Fruit fly (Drosophila melanogaster) whole organism, embryonic: ENCODE measurements around the gene Cortactin.

ENCODE experiments used
- ATbp ChIP-seq: fragments of 200-800 bp; sonication (Bioruptor generic); optimal IDR thresholded peaks from 2 replicates; lab custom pipeline; 2017; ENCODE audit warnings: missing biosample characterization, mild to moderate bottlenecking, missing genetic modification characterization, missing genetic modification reagents
- Abd-B ChIP-seq: fragments of 200-800 bp; sonication (Bioruptor generic); optimal IDR thresholded peaks from 2 replicates; lab custom pipeline; 2018; ENCODE audit warnings: missing biosample characterization, mild to moderate bottlenecking, missing genetic modification characterization, moderate library complexity
- Adf1 ChIP-seq: fragments of 200-800 bp; sonication (Bioruptor generic); IDR thresholded peaks from 2 replicates; pipeline ENCODE4 v1.3.6; 2022; ENCODE audit warnings: missing biosample characterization, missing genetic modification characterization
- Atf3 ChIP-seq: fragments of 200-800 bp; sonication (Bioruptor generic); optimal IDR thresholded peaks from 3 replicates; lab custom pipeline; 2016; ENCODE audit warnings: missing biosample characterization, missing genetic modification characterization
- B-H1 ChIP-seq: fragments of 200-800 bp; sonication (Bioruptor generic); IDR thresholded peaks from 3 replicates; pipeline ENCODE4 v1.3.6; 2022; ENCODE audit warnings: missing biosample characterization, missing genetic modification characterization
- C15 ChIP-seq: fragments of 200-800 bp; sonication (Bioruptor generic); IDR thresholded peaks from 3 replicates; pipeline ENCODE4 v1.3.6; 2022; ENCODE audit warnings: missing biosample characterization, missing genetic modification characterization
- CG10654 ChIP-seq: fragments of 200-800 bp; sonication (Bioruptor generic); optimal IDR thresholded peaks from 2 replicates; lab custom pipeline; 2016; ENCODE audit warnings: missing biosample characterization, missing genetic modification characterization
- CG11398 ChIP-seq: fragments of 200-800 bp; sonication (Bioruptor generic); optimal IDR thresholded peaks from 2 replicates; lab custom pipeline; 2016; ENCODE audit warnings: missing biosample characterization, missing genetic modification characterization
- CG12744 ChIP-seq: fragments of 200-800 bp; sonication (Bioruptor generic); optimal IDR thresholded peaks from 2 replicates; lab custom pipeline; 2016; ENCODE audit warnings: missing biosample characterization, missing genetic modification characterization
- CG13424 ChIP-seq: fragments of 200-800 bp; sonication (Bioruptor generic); optimal IDR thresholded peaks from 2 replicates; lab custom pipeline; 2019; ENCODE audit warnings: missing biosample characterization, mild to moderate bottlenecking, missing genetic modification characterization, moderate library complexity
- CG14710 ChIP-seq: fragments of 200-800 bp; sonication (Bioruptor generic); optimal IDR thresholded peaks from 3 replicates; lab custom pipeline; 2019; ENCODE audit warnings: missing biosample characterization, mild to moderate bottlenecking, missing genetic modification characterization, moderate library complexity
- CG15601 ChIP-seq: fragments of 200-800 bp; sonication (Bioruptor generic); optimal IDR thresholded peaks from 3 replicates; lab custom pipeline; 2019; ENCODE audit warnings: missing biosample characterization, mild to moderate bottlenecking, missing genetic modification characterization, moderate library complexity
- CG16813 ChIP-seq: fragments of 200-800 bp; sonication (Bioruptor generic); IDR thresholded peaks from 3 replicates; pipeline ENCODE4 v1.3.6; 2022; ENCODE audit warnings: missing biosample characterization, missing genetic modification characterization; ENCODE audit not compliant: partially characterized antibody
- CG2678 ChIP-seq: fragments of 200-800 bp; sonication (Bioruptor generic); optimal IDR thresholded peaks from 3 replicates; lab custom pipeline; 2019; ENCODE audit warnings: missing biosample characterization, mild to moderate bottlenecking, missing genetic modification characterization, moderate library complexity
- CG3407 ChIP-seq: fragments of 200-800 bp; sonication (Bioruptor generic); optimal IDR thresholded peaks from 2 replicates; lab custom pipeline; 2018; ENCODE audit warnings: missing biosample characterization, mild to moderate bottlenecking, missing genetic modification characterization
- CG4404 ChIP-seq: fragments of 200-800 bp; sonication (Bioruptor generic); IDR thresholded peaks from 2 replicates; pipeline ENCODE4 v1.3.6; 2022; ENCODE audit warnings: missing biosample characterization, missing genetic modification characterization
- CG7839 ChIP-seq: fragments of 200-800 bp; sonication (Bioruptor generic); optimal IDR thresholded peaks from 3 replicates; lab custom pipeline; 2018; ENCODE audit warnings: missing biosample characterization, mild to moderate bottlenecking, missing genetic modification characterization, moderate library complexity
- CG9932 ChIP-seq: fragments of 200-800 bp; sonication (Bioruptor generic); IDR thresholded peaks from 2 replicates; pipeline ENCODE4 v1.3.6; 2022; ENCODE audit warnings: missing biosample characterization, missing genetic modification characterization
- Dek ChIP-seq: fragments of 200-800 bp; sonication (Bioruptor generic); optimal IDR thresholded peaks from 3 replicates; lab custom pipeline; 2019; ENCODE audit warnings: missing biosample characterization, mild to moderate bottlenecking, missing genetic modification characterization, moderate library complexity
- ERR ChIP-seq: fragments of 200-800 bp; sonication (Bioruptor generic); optimal IDR thresholded peaks from 2 replicates; lab custom pipeline; 2016; ENCODE audit warnings: missing biosample characterization, missing genetic modification characterization
- HLHmδ ChIP-seq: fragments of 200-800 bp; sonication (Bioruptor generic); optimal IDR thresholded peaks from 2 replicates; lab custom pipeline; 2018; ENCODE audit warnings: missing biosample characterization, mild to moderate bottlenecking, missing genetic modification characterization, moderate library complexity
- Lim3 ChIP-seq: fragments of 200-800 bp; sonication (Bioruptor generic); IDR thresholded peaks from 2 replicates; pipeline ENCODE4 v1.3.6; 2022; ENCODE audit warnings: missing biosample characterization, missing genetic modification characterization
- Mes4 ChIP-seq: fragments of 200-800 bp; sonication (Bioruptor generic); optimal IDR thresholded peaks from 2 replicates; lab custom pipeline; 2016; ENCODE audit warnings: missing biosample characterization, missing genetic modification characterization
- Opbp ChIP-seq: fragments of 200-800 bp; sonication (Bioruptor generic); IDR thresholded peaks from 3 replicates; pipeline ENCODE4 v1.3.6; 2022; ENCODE audit warnings: missing biosample characterization, missing genetic modification characterization; ENCODE audit not compliant: partially characterized antibody
- Pdp1 ChIP-seq, 2 experiments: fragments of 200-800 bp; sonication (Bioruptor generic); optimal IDR thresholded peaks; 3 replicates each; lab custom pipeline; 2016; ENCODE audit warnings: missing biosample characterization in 2 of 2, missing genetic modification characterization in 2 of 2, mild to moderate bottlenecking in 1 of 2, moderate library complexity in 1 of 2
- Ptx1 ChIP-seq: fragments of 200-800 bp; sonication (Bioruptor generic); IDR thresholded peaks from 2 replicates; pipeline ENCODE4 v1.3.6; 2022; ENCODE audit warnings: missing biosample characterization, missing genetic modification characterization
- Side ChIP-seq: fragments of 200-800 bp; sonication (Bioruptor generic); optimal IDR thresholded peaks from 2 replicates; lab custom pipeline; 2016; ENCODE audit warnings: missing biosample characterization, missing genetic modification characterization
- Sox102F ChIP-seq: fragments of 200-800 bp; sonication (Bioruptor generic); optimal IDR thresholded peaks from 2 replicates; lab custom pipeline; 2018; ENCODE audit warnings: missing biosample characterization, mild to moderate bottlenecking, missing genetic modification characterization, moderate library complexity
- amos ChIP-seq: fragments of 200-800 bp; sonication (Bioruptor generic); IDR thresholded peaks from 2 replicates; pipeline ENCODE4 v1.3.6; 2022; ENCODE audit warnings: missing biosample characterization, missing genetic modification characterization; ENCODE audit not compliant: partially characterized antibody
- ato ChIP-seq: fragments of 200-800 bp; sonication (Bioruptor generic); IDR thresholded peaks from 2 replicates; pipeline ENCODE4 v1.3.6; 2022; ENCODE audit warnings: missing biosample characterization, missing genetic modification characterization; ENCODE audit not compliant: partially characterized antibody
- bbx ChIP-seq: fragments of 200-800 bp; sonication (Bioruptor generic); IDR thresholded peaks from 2 replicates; pipeline ENCODE4 v1.3.6; 2022; ENCODE audit warnings: missing biosample characterization, missing genetic modification characterization; ENCODE audit not compliant: partially characterized antibody
- crol ChIP-seq: fragments of 200-800 bp; sonication (Bioruptor generic); IDR thresholded peaks from 2 replicates; pipeline ENCODE4 v1.3.6; 2022; ENCODE audit warnings: missing biosample characterization, missing genetic modification characterization
- dmrt99B ChIP-seq: fragments of 200-800 bp; sonication (Bioruptor generic); optimal IDR thresholded peaks from 2 replicates; lab custom pipeline; 2018; ENCODE audit warnings: missing biosample characterization, mild to moderate bottlenecking, missing genetic modification characterization, moderate library complexity
- esg ChIP-seq: fragments of 200-800 bp; sonication (Bioruptor generic); conservative IDR thresholded peaks from 2 replicates; pipeline ENCODE4 v1.3.6; 2022; ENCODE audit warnings: missing biosample characterization, missing genetic modification characterization
- fd64A ChIP-seq: fragments of 200-800 bp; sonication (Bioruptor generic); optimal IDR thresholded peaks from 3 replicates; lab custom pipeline; 2018; ENCODE audit warnings: missing biosample characterization, mild to moderate bottlenecking, missing genetic modification characterization
- ham ChIP-seq: fragments of 200-800 bp; sonication (Bioruptor generic); IDR thresholded peaks from 2 replicates; pipeline ENCODE4 v1.3.6; 2022; ENCODE audit warnings: missing biosample characterization, missing genetic modification characterization
- ind ChIP-seq: fragments of 200-800 bp; sonication (Bioruptor generic); optimal IDR thresholded peaks from 3 replicates; lab custom pipeline; 2016; ENCODE audit warnings: missing biosample characterization, missing genetic modification characterization
- ken ChIP-seq: fragments of 200-800 bp; sonication (Bioruptor generic); IDR thresholded peaks from 3 replicates; pipeline ENCODE4 v1.3.6; 2022; ENCODE audit warnings: missing biosample characterization, missing genetic modification characterization
- mld ChIP-seq: fragments of 200-800 bp; sonication (Bioruptor generic); IDR thresholded peaks from 3 replicates; pipeline ENCODE4 v1.3.6; 2022; ENCODE audit warnings: missing biosample characterization, missing genetic modification characterization; ENCODE audit not compliant: partially characterized antibody
- ro ChIP-seq: fragments of 200-800 bp; sonication (Bioruptor generic); IDR thresholded peaks from 2 replicates; pipeline ENCODE4 v1.3.6; 2022; ENCODE audit warnings: missing biosample characterization, missing genetic modification characterization
- salm ChIP-seq: fragments of 200-800 bp; sonication (Bioruptor generic); optimal IDR thresholded peaks from 2 replicates; lab custom pipeline; 2018; ENCODE audit warnings: missing biosample characterization, mild to moderate bottlenecking, missing genetic modification characterization
- scrt ChIP-seq: fragments of 200-800 bp; sonication (Bioruptor generic); optimal IDR thresholded peaks from 2 replicates; lab custom pipeline; 2018; ENCODE audit warnings: missing biosample characterization, mild to moderate bottlenecking, missing genetic modification characterization, moderate library complexity
- sens-2 ChIP-seq: fragments of 200-800 bp; sonication (Bioruptor generic); IDR thresholded peaks from 2 replicates; pipeline ENCODE4 v1.3.6; 2022; ENCODE audit warnings: missing biosample characterization, missing genetic modification characterization
- so ChIP-seq: fragments of 200-800 bp; sonication (Bioruptor generic); IDR thresholded peaks from 3 replicates; pipeline ENCODE4 v1.3.6; 2022; ENCODE audit warnings: missing biosample characterization, missing genetic modification characterization
- tx ChIP-seq: fragments of 200-800 bp; sonication (Bioruptor generic); optimal IDR thresholded peaks from 2 replicates; lab custom pipeline; 2016; ENCODE audit warnings: missing biosample characterization, missing genetic modification characterization
- wor ChIP-seq: fragments of 200-800 bp; sonication (Bioruptor generic); IDR thresholded peaks from 2 replicates; pipeline ENCODE4 v1.3.6; 2022; ENCODE audit warnings: missing biosample characterization, missing genetic modification characterization
- zen ChIP-seq: fragments of 200-800 bp; sonication (Bioruptor generic); optimal IDR thresholded peaks from 3 replicates; lab custom pipeline; 2018; ENCODE audit warnings: missing biosample characterization, mild to moderate bottlenecking, missing genetic modification characterization, moderate library complexity
- zen2 ChIP-seq: fragments of 200-800 bp; sonication (Bioruptor generic); IDR thresholded peaks from 3 replicates; pipeline ENCODE4 v1.3.6; 2022; ENCODE audit warnings: missing biosample characterization, missing genetic modification characterization; ENCODE audit not compliant: partially characterized antibody
- zfh2 ChIP-seq: fragments of 200-800 bp; sonication (Bioruptor generic); optimal IDR thresholded peaks from 2 replicates; lab custom pipeline; 2016; ENCODE audit warnings: missing biosample characterization, missing genetic modification characterization

The Cortactin gene

dm6 chr3R:21107907-21108591, 43.8 kb upstream of the Cortactin start, which contains the start of the genes Sec15 and rtet (continued):
- no peak for TF ChIP-seq dmrt99B
- no peak for TF ChIP-seq salm (tag; lab: Kevin White, UChicago)
- TF ChIP-seq CG7839 (tag; lab: Kevin White, UChicago): no peak
- TF ChIP-seq CG14710 (tag; lab: Kevin White, UChicago): peak; percentile 77
- peak; percentile 48; the same call in 1 of the 2 replicates for TF ChIP-seq Ptx1 (GFP tag; lab: Robert Waterston, UW)
- TF ChIP-seq Mes4 (GFP tag; lab: Kevin White, UChicago): peak; percentile 3
- peak; percentile 86 for TF ChIP-seq ato (GFP tag; lab: Robert Waterston, UW)
- TF ChIP-seq CG2678: no peak
- TF ChIP-seq Abd-B (GFP tag; lab: Kevin White, UChicago): peak; percentile 35
- peak; percentile 19 for TF ChIP-seq tx
- no peak for TF ChIP-seq Adf1
- TF ChIP-seq ken (GFP tag; lab: Robert Waterston, UW): peak; percentile 75
- no peak; the same call in 2 of the 3 replicates for TF ChIP-seq B-H1 (GFP tag; lab: Robert Waterston, UW)
- TF ChIP-seq Atf3 (GFP tag; lab: Kevin White, UChicago): no peak
- no peak for TF ChIP-seq C15
- TF ChIP-seq CG4404 (GFP tag; lab: Robert Waterston, UW): no peak
- TF ChIP-seq HLHmδ (GFP tag; lab: Kevin White, UChicago): no peak
- peak in 1 of 2 experiments; percentile 11 for TF ChIP-seq Pdp1 (GFP tag; optimal IDR thresholded peaks at IDR 0.05; lab: Kevin White, UChicago)
- TF ChIP-seq CG3407 (GFP tag; lab: Kevin White, UChicago): no peak
- no peak for TF ChIP-seq Side (GFP tag; lab: Kevin White, UChicago)
- no peak for TF ChIP-seq CG12744 (GFP tag; lab: Kevin White, UChicago)
- TF ChIP-seq Dek (tag; lab: Kevin White, UChicago): peak; percentile 3
- no peak for TF ChIP-seq ERR (GFP tag; lab: Kevin White, UChicago)
- peak; percentile 46; the same call in 1 of the 3 replicates for TF ChIP-seq mld (GFP tag; lab: Robert Waterston, UW)
- TF ChIP-seq CG11398: no peak
- peak; percentile 85 for TF ChIP-seq zen
- TF ChIP-seq CG13424 (tag; lab: Kevin White, UChicago): peak; percentile 91
- TF ChIP-seq fd64A (GFP tag; lab: Kevin White, UChicago): no peak
- peak; percentile 57 for TF ChIP-seq CG9932 (GFP tag; lab: Robert Waterston, UW)
- peak; percentile 1 for TF ChIP-seq zfh2
- peak; percentile 42 for TF ChIP-seq Opbp (GFP tag; lab: Robert Waterston, UW)
- TF ChIP-seq scrt (GFP tag; lab: Kevin White, UChicago): peak; percentile 97
- peak; percentile 34; the same call in 1 of the 2 replicates for TF ChIP-seq sens-2 (GFP tag; lab: Robert Waterston, UW)
- peak; percentile 40; the same call in 1 of the 2 replicates for TF ChIP-seq amos (GFP tag; lab: Robert Waterston, UW)
- TF ChIP-seq CG10654 (GFP tag; lab: Kevin White, UChicago): peak; percentile 40
- no peak for TF ChIP-seq esg
- peak; percentile 57 for TF ChIP-seq ind (GFP tag; lab: Kevin White, UChicago)
- peak; percentile 60 for TF ChIP-seq bbx
- peak; percentile 53; the same call in 1 of the 3 replicates for TF ChIP-seq zen2 (GFP tag; lab: Robert Waterston, UW)
- peak; percentile 65 for TF ChIP-seq CG16813
- TF ChIP-seq CG15601 (tag; lab: Kevin White, UChicago): peak; percentile 70
- TF ChIP-seq Sox102F (GFP tag; lab: Kevin White, UChicago): peak; percentile 78
- TF ChIP-seq ro (GFP tag; lab: Robert Waterston, UW): no peak
- TF ChIP-seq wor (GFP tag; lab: Robert Waterston, UW): no peak
- TF ChIP-seq ham (GFP tag; lab: Robert Waterston, UW): no peak
- TF ChIP-seq ATbp (GFP tag; lab: Kevin White, UChicago): no peak
- TF ChIP-seq crol: no peak
- 0 out of 3 replicates have a peak, but pooled peaks have one; percentile 23 for TF ChIP-seq so (GFP tag; lab: Robert Waterston, UW)
- TF ChIP-seq Lim3 (GFP tag; lab: Robert Waterston, UW): no peak
